Fruit fly (Drosophila melanogaster) S2 (cell line): Measurements from ENCODE around the gene yellow-c.

Source experiments
- CG8478 ChIP-seq: fragments of >200 bp; optimal IDR thresholded peaks from 2 replicates; lab custom pipeline; 2018
- CTCF ChIP-seq, 2 experiments: fragments of >200 bp; optimal IDR thresholded peaks; 2 replicates each; lab custom pipeline; 2018

dm6 chr2L:15009703-15010102 is 25.5 kb upstream of the yellow-c start, which contains the start of the genes THG and Rnmt:
- TF ChIP-seq CTCF (optimal IDR thresholded peaks at IDR 0.05; lab: Kevin White, UChicago) (no peak), CG8478 (lab: Kevin White, UChicago) (no peak)
